Fruit fly (Drosophila melanogaster) whole organism, adult: Measurements from ENCODE around the gene CG10254.

Experiments used
- CG11617 ChIP-seq: fragments of 200-800 bp; sonication (Bioruptor generic); optimal IDR thresholded peaks from 2 replicates; lab custom pipeline; 2017; ENCODE audit warnings: mild to moderate bottlenecking, missing biosample characterization, missing genetic modification reagents, missing genetic modification characterization
- CG12768 ChIP-seq: fragments of 200-800 bp; sonication (Bioruptor generic); optimal IDR thresholded peaks from 2 replicates; lab custom pipeline; 2017; ENCODE audit warnings: missing biosample characterization, missing genetic modification characterization, mild to moderate bottlenecking, moderate library complexity, missing genetic modification reagents
- CG14711 ChIP-seq: fragments of 200-800 bp; sonication (Bioruptor generic); optimal IDR thresholded peaks from 2 replicates; lab custom pipeline; 2018; ENCODE audit warnings: missing biosample characterization, mild to moderate bottlenecking, missing genetic modification characterization, moderate library complexity
- CG1620 ChIP-seq: fragments of 200-800 bp; sonication (Bioruptor generic); optimal IDR thresholded peaks from 2 replicates; lab custom pipeline; 2016; ENCODE audit warnings: missing biosample characterization, missing genetic modification characterization
- CG33017 ChIP-seq: fragments of 200-800 bp; sonication (Bioruptor generic); optimal IDR thresholded peaks from 2 replicates; lab custom pipeline; 2018; ENCODE audit warnings: missing biosample characterization, mild to moderate bottlenecking, missing genetic modification characterization, moderate library complexity
- CG5204 ChIP-seq: fragments of 200-800 bp; sonication (Bioruptor generic); optimal IDR thresholded peaks from 2 replicates; lab custom pipeline; 2016; ENCODE audit warnings: missing biosample characterization, missing genetic modification characterization
- CG7045 ChIP-seq: fragments of 200-800 bp; sonication (Bioruptor generic); optimal IDR thresholded peaks from 2 replicates; lab custom pipeline; 2017; ENCODE audit warnings: missing biosample characterization, mild to moderate bottlenecking, missing genetic modification characterization
- CG7101 ChIP-seq: fragments of 200-800 bp; sonication (Bioruptor generic); optimal IDR thresholded peaks from 2 replicates; lab custom pipeline; 2018; ENCODE audit warnings: missing biosample characterization, mild to moderate bottlenecking, missing genetic modification characterization, moderate library complexity
- Clk ChIP-seq: fragments of 200-800 bp; sonication (Bioruptor generic); optimal IDR thresholded peaks from 2 replicates; lab custom pipeline; 2017; ENCODE audit warnings: missing biosample characterization, missing genetic modification characterization
- Crg-1 ChIP-seq: fragments of 200-800 bp; sonication (Bioruptor generic); optimal IDR thresholded peaks from 2 replicates; lab custom pipeline; 2016; ENCODE audit warnings: missing biosample characterization, missing genetic modification characterization
- Hr96 ChIP-seq: fragments of 200-800 bp; sonication (Bioruptor generic); optimal IDR thresholded peaks from 2 replicates; lab custom pipeline; 2016; ENCODE audit warnings: missing biosample characterization, missing genetic modification characterization
- Mnt ChIP-seq: fragments of 200-800 bp; sonication (Bioruptor generic); optimal IDR thresholded peaks from 2 replicates; lab custom pipeline; 2016; ENCODE audit warnings: missing biosample characterization, mild to moderate bottlenecking, missing genetic modification characterization
- bab1 ChIP-seq: fragments of 200-800 bp; sonication (Bioruptor generic); optimal IDR thresholded peaks from 3 replicates; lab custom pipeline; 2019; ENCODE audit warnings: missing biosample characterization, mild to moderate bottlenecking, missing genetic modification characterization, moderate library complexity
- cic ChIP-seq: fragments of 200-800 bp; sonication (Bioruptor generic); optimal IDR thresholded peaks from 2 replicates; lab custom pipeline; 2017; ENCODE audit warnings: missing biosample characterization, mild to moderate bottlenecking, missing genetic modification characterization, moderate library complexity
- cnc ChIP-seq, 2 experiments: fragments of >200 bp; optimal IDR thresholded peaks; 2 replicates each; lab custom pipeline; 2017
- kay ChIP-seq: fragments of 200-800 bp; sonication (Bioruptor generic); peaks from one replicate; lab custom pipeline; 2016; ENCODE audit warnings: missing biosample characterization, missing genetic modification characterization, borderline replicate concordance
- ovo ChIP-seq: fragments of 200-800 bp; sonication (Bioruptor generic); optimal IDR thresholded peaks from 2 replicates; lab custom pipeline; 2016; ENCODE audit warnings: missing biosample characterization, missing genetic modification characterization
- pad ChIP-seq: fragments of 200-800 bp; sonication (Bioruptor generic); optimal IDR thresholded peaks from 3 replicates; lab custom pipeline; 2017; ENCODE audit warnings: missing biosample characterization, missing genetic modification characterization, mild to moderate bottlenecking, moderate library complexity, missing genetic modification reagents
- tj ChIP-seq: fragments of 200-800 bp; sonication (Bioruptor generic); optimal IDR thresholded peaks from 3 replicates; lab custom pipeline; 2017; ENCODE audit warnings: missing biosample characterization, mild to moderate bottlenecking, missing genetic modification characterization, moderate library complexity
- toe ChIP-seq: fragments of 200-800 bp; sonication (Bioruptor generic); optimal IDR thresholded peaks from 2 replicates; lab custom pipeline; 2016; ENCODE audit warnings: missing biosample characterization, missing genetic modification characterization

Gene CG10254

DNA sequence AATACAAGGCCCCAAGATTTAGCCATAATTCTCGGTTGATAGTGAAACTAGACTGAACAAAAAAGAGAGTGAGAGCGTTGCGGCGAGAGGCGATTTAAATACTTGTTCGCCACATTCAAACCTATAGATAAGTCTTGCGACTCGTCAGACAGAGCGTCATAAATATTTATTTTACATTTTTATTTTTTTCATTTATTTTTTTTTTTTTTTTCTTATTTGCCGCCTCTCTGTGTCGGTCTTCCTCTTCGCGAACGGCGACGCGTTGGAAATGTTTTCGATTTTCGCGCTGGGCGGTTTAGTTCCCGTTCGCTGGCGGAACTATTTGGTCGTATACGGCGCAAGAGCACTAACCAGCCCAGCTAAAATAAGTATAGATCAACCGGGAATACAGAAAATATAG, 33.3 kb upstream of the CG10254 start:
- TF ChIP-seq tj (GFP tag; lab: Kevin White, UChicago): peak; percentile 22
- TF ChIP-seq CG7101 (tag; lab: Kevin White, UChicago): peak; percentile 26
- peak; percentile 53 for TF ChIP-seq CG33017
- TF ChIP-seq cnc (optimal IDR thresholded peaks at IDR 0.05; lab: Kevin White, UChicago): no peak
- peak; percentile 16 for TF ChIP-seq CG5204
- TF ChIP-seq CG11617 (GFP tag; lab: Kevin White, UChicago): no peak
- TF ChIP-seq pad (GFP tag; lab: Kevin White, UChicago): no peak
- peak; percentile 79 for TF ChIP-seq CG12768 (GFP tag; lab: Kevin White, UChicago)
- no peak for TF ChIP-seq bab1 (GFP tag; lab: Kevin White, UChicago)
- TF ChIP-seq kay (GFP tag; lab: Kevin White, UChicago): peak; percentile 96
- peak; percentile 85 for TF ChIP-seq cic (GFP tag; lab: Kevin White, UChicago)
- no peak for TF ChIP-seq toe (GFP tag; lab: Kevin White, UChicago)
- no peak for TF ChIP-seq Clk (GFP tag; lab: Kevin White, UChicago)
- TF ChIP-seq CG7045 (GFP tag; lab: Kevin White, UChicago): no peak
- TF ChIP-seq Crg-1 (GFP tag; lab: Kevin White, UChicago): no peak
- peak; percentile 62 for TF ChIP-seq Mnt (GFP tag; lab: Kevin White, UChicago)
- no peak for TF ChIP-seq CG1620 (GFP tag; lab: Kevin White, UChicago)
- TF ChIP-seq ovo (GFP tag; lab: Kevin White, UChicago): peak; percentile 24
- no peak for TF ChIP-seq Hr96 (GFP tag; lab: Kevin White, UChicago)
- TF ChIP-seq CG14711 (tag; lab: Kevin White, UChicago): no peak

DNA sequence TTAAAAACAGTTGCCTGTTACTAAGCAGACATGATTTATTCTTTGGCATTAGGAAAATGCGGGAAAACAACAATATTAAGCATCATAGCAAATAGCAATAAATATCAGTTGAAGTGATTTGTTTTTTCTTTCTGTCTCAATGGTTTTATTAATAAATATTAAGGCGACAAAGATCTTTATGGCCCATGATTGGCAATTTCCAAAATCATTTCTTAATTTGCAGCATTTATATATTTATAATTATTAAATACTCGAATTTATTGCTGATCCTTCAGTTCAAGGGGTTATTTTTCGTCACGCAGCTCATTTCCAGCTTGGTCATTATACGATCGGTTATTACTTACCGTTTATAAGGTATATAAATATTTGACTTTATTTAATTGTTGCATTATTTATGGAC, 32.9 kb upstream of the CG10254 start:
- no peak for TF ChIP-seq CG14711 (tag; lab: Kevin White, UChicago)
- TF ChIP-seq kay (GFP tag; lab: Kevin White, UChicago): no peak

DNA sequence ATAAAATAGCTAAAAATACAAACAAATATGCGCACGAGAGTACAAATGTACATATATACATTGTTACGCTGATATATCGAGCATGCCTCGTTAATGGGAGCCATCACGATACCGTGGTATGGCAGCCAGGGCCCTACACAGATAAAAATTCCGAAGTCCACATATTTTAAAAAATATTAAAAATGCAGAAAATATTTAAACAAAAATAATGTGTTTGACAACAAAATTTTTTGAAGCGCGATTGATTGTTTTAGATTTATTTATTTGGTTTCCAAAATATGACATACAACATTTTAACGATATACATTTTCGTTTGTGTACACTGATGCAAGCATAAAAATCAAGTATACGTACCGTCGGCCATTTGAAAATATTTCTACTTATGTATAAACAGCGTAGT, 32.0 kb upstream of the CG10254 start:
- TF ChIP-seq tj (GFP tag; lab: Kevin White, UChicago) (peak; percentile 13), CG5204 (peak; percentile 66), pad (GFP tag; lab: Kevin White, UChicago) (peak; percentile 22), cnc (optimal IDR thresholded peaks at IDR 0.05; lab: Kevin White, UChicago) (no peak), Clk (GFP tag; lab: Kevin White, UChicago) (no peak), CG1620 (GFP tag; lab: Kevin White, UChicago) (no peak), CG14711 (tag; lab: Kevin White, UChicago) (peak; percentile 79), CG33017 (peak; percentile 87), kay (GFP tag; lab: Kevin White, UChicago) (peak; percentile 88), Mnt (GFP tag; lab: Kevin White, UChicago) (peak; percentile 25), cic (GFP tag; lab: Kevin White, UChicago) (no peak), bab1 (GFP tag; lab: Kevin White, UChicago) (peak; percentile 20), toe (GFP tag; lab: Kevin White, UChicago) (peak; percentile 67), Crg-1 (GFP tag; lab: Kevin White, UChicago) (no peak), Hr96 (GFP tag; lab: Kevin White, UChicago) (peak; percentile 4), CG11617 (GFP tag; lab: Kevin White, UChicago) (peak; percentile 69), CG12768 (GFP tag; lab: Kevin White, UChicago) (peak; percentile 49), CG7045 (GFP tag; lab: Kevin White, UChicago) (peak; percentile 78), CG7101 (tag; lab: Kevin White, UChicago) (peak; percentile 76), ovo (GFP tag; lab: Kevin White, UChicago) (no peak)

DNA sequence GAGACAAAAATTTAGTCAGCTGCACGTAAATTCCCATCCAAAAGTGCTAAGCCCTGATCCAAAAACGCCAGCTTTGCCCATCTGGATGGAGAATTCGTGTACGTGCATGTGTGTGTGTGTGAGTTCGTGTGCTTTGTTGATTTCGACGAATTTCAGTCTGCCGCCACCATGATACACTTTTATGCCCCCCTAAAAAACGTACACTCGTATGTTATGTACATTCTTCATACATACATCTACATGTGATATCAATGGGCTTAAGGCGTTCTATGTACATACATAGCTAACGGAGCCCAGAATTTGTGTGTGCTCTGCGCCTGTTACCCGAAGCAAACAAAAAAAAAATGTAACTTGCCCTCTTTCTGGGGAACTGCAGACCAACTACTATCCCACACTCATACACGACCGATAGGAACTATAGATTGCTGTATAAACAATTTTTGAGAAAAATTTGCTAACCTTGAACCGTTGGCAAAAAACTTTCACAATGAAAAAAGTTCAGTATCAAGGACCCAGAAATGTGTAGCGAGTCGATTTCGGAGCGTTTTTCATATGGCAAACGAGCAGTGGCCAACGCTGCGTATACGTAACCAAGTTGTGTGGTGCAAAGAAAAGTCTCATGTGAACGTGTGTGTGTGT, 31.0 kb upstream of the CG10254 start:
- TF ChIP-seq CG5204: no peak
- TF ChIP-seq CG12768 (GFP tag; lab: Kevin White, UChicago): peak; percentile 32

DNA sequence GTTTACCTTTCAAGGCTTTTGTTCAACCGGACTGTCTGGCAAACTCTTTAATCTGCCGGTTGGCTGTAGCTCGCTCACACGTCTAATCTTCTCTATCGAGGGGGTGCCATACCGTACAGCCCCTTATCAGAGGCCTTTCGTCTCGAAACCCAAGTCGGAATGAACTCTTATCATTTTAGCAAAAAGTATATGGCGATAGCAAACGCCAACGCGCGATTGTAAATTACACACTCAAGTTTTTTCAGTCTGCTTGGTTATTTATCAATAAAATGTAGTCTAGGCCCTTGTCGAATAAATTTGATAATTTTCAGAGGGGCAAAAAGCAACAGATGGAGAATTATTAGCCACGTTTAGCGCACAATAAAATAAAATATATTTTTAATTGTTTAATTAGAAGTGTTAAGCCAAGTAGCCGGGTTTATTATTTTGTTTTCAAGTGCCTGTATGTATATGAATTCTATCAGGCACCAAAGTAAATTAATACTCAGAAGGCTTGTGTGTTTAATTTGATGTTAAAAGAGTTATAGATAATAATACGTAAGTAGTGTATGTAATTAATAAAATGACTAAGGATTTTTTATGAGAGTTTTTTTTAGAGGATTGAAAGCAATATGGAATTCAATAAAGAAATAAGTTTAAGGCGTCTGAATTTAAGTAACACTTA, 30.2 kb upstream of the CG10254 start:
- TF ChIP-seq CG11617 (GFP tag; lab: Kevin White, UChicago) (no peak), Crg-1 (GFP tag; lab: Kevin White, UChicago) (no peak), toe (GFP tag; lab: Kevin White, UChicago) (no peak), Mnt (GFP tag; lab: Kevin White, UChicago) (peak; percentile 34), tj (GFP tag; lab: Kevin White, UChicago) (no peak), ovo (GFP tag; lab: Kevin White, UChicago) (no peak), CG12768 (GFP tag; lab: Kevin White, UChicago) (peak; percentile 18), Hr96 (GFP tag; lab: Kevin White, UChicago) (no peak), pad (GFP tag; lab: Kevin White, UChicago) (no peak), CG14711 (tag; lab: Kevin White, UChicago) (no peak), bab1 (GFP tag; lab: Kevin White, UChicago) (no peak), CG1620 (GFP tag; lab: Kevin White, UChicago) (no peak), CG33017 (peak; percentile 24), Clk (GFP tag; lab: Kevin White, UChicago) (no peak), CG7101 (tag; lab: Kevin White, UChicago) (no peak), CG5204 (no peak), CG7045 (GFP tag; lab: Kevin White, UChicago) (no peak), kay (GFP tag; lab: Kevin White, UChicago) (no peak), cic (GFP tag; lab: Kevin White, UChicago) (peak; percentile 90), cnc (optimal IDR thresholded peaks at IDR 0.05; lab: Kevin White, UChicago) (peak in 1 of 2 experiments; percentile 16)
